Worm (Caenorhabditis elegans) whole organism, L4 larva: ENCODE measurements around the gene pmp-5.
A peak's percentile ranks its signal among the peaks of the same experiment; 100 is the strongest.

ENCODE experiments used
- F26F4.8 ChIP-seq: fragments of 200-800 bp; sonication (Bioruptor generic); conservative IDR thresholded peaks from 2 replicates; pipeline ENCODE4 v1.3.6; 2022; ENCODE audit warnings: missing genetic modification characterization, missing compliant biosample characterization
- R02D3.7 ChIP-seq: fragments of 150-350 bp; sonication (generic microtip); optimal IDR thresholded peaks from 3 replicates; lab custom pipeline; 2014; ENCODE audit warnings: missing biosample characterization, missing genetic modification characterization
- T26A8.4 ChIP-seq: fragments of 200-800 bp; sonication (Bioruptor generic); IDR thresholded peaks from 2 replicates; pipeline ENCODE4 v1.3.6; 2022; ENCODE audit warnings: missing genetic modification characterization, missing compliant biosample characterization
- ceh-28 ChIP-seq: fragments of 150-350 bp; optimal IDR thresholded peaks from 2 replicates; lab custom pipeline; 2014; ENCODE audit warnings: missing biosample characterization, missing genetic modification reagents, missing genetic modification characterization
- ceh-32 ChIP-seq: sonication (generic microtip); optimal IDR thresholded peaks from 2 replicates; lab custom pipeline; 2016; ENCODE audit warnings: mild to moderate bottlenecking, missing genetic modification characterization, missing compliant biosample characterization; ENCODE audit not compliant: poor library complexity
- ces-1 ChIP-seq: fragments of 150-350 bp; sonication (generic microtip); optimal IDR thresholded peaks from 4 replicates; lab custom pipeline; 2014; ENCODE audit warnings: missing biosample characterization, missing genetic modification reagents, missing genetic modification characterization
- duxl-1 ChIP-seq: sonication (generic microtip); optimal IDR thresholded peaks from 2 replicates; lab custom pipeline; 2016; ENCODE audit warnings: mild to moderate bottlenecking, missing genetic modification characterization, moderate library complexity, missing compliant biosample characterization; ENCODE audit not compliant: poor library complexity
- dve-1 ChIP-seq: sonication (generic microtip); optimal IDR thresholded peaks from 2 replicates; lab custom pipeline; 2017; ENCODE audit warnings: antibody characterized with exemption, mild to moderate bottlenecking, missing genetic modification characterization, missing compliant biosample characterization; ENCODE audit not compliant: insufficient read depth
- egl-27 ChIP-seq: sonication (generic microtip); optimal IDR thresholded peaks from 3 replicates; lab custom pipeline; 2017; ENCODE audit warnings: missing biosample characterization, missing genetic modification reagents, missing genetic modification characterization
- gei-8 ChIP-seq: fragments of 200-800 bp; sonication (Bioruptor generic); optimal IDR thresholded peaks from 2 replicates; lab custom pipeline; 2018; ENCODE audit warnings: mild to moderate bottlenecking, missing genetic modification characterization, missing compliant biosample characterization
- lim-7 ChIP-seq: fragments of 200-800 bp; sonication (Bioruptor generic); IDR thresholded peaks from 2 replicates; pipeline ENCODE4 v1.3.6; 2022; ENCODE audit warnings: missing genetic modification characterization, missing compliant biosample characterization
- lin-39 ChIP-seq: fragments of 150-350 bp; optimal IDR thresholded peaks from 2 replicates; lab custom pipeline; 2014; ENCODE audit warnings: missing biosample characterization, missing genetic modification reagents, missing genetic modification characterization
- mxl-2 ChIP-seq: fragments of 200-800 bp; sonication (Bioruptor generic); conservative IDR thresholded peaks from 2 replicates; pipeline ENCODE4 v1.3.6; 2022; ENCODE audit warnings: missing genetic modification reagents, missing genetic modification characterization, missing compliant biosample characterization
- nhr-102 ChIP-seq: sonication (generic microtip); optimal IDR thresholded peaks from 2 replicates; lab custom pipeline; 2016; ENCODE audit warnings: mild to moderate bottlenecking, missing genetic modification characterization, moderate library complexity, missing compliant biosample characterization
- nhr-111 ChIP-seq: fragments of 200-800 bp; sonication (Bioruptor generic); optimal IDR thresholded peaks from 2 replicates; lab custom pipeline; 2018; ENCODE audit warnings: mild to moderate bottlenecking, missing genetic modification characterization, missing compliant biosample characterization
- nhr-6 ChIP-seq: fragments of 150-350 bp; optimal IDR thresholded peaks from 2 replicates; lab custom pipeline; 2014; ENCODE audit warnings: missing biosample characterization, missing genetic modification characterization
- sdz-12 ChIP-seq: fragments of 200-800 bp; sonication (Bioruptor generic); optimal IDR thresholded peaks from 2 replicates; lab custom pipeline; 2018; ENCODE audit warnings: mild to moderate bottlenecking, missing genetic modification characterization, missing compliant biosample characterization
- spr-3 ChIP-seq: fragments of 200-800 bp; sonication (Bioruptor generic); optimal IDR thresholded peaks from 2 replicates; lab custom pipeline; 2018; ENCODE audit warnings: mild to moderate bottlenecking, missing genetic modification characterization, missing compliant biosample characterization
- vab-7 ChIP-seq: fragments of 200-800 bp; sonication (Bioruptor generic); IDR thresholded peaks from 2 replicates; pipeline ENCODE4 v1.3.6; 2022; ENCODE audit warnings: missing genetic modification reagents, missing genetic modification characterization, missing compliant biosample characterization
- ztf-11 ChIP-seq: fragments of 150-350 bp; optimal IDR thresholded peaks from 2 replicates; lab custom pipeline; 2014; ENCODE audit warnings: missing biosample characterization, missing genetic modification characterization

Gene pmp-5

ce11 chrV:6614152-6614734, 51.4 kb downstream of the pmp-5 start, which contains the start of gene cpr-4 (continued):
- TF ChIP-seq gei-8 (GFP tag; lab: Kevin White, UChicago) (no peak), ceh-28 (no peak), T26A8.4 (GFP tag; lab: Robert Waterston, UW) (no peak), sdz-12 (GFP tag; lab: Kevin White, UChicago) (no peak), lim-7 (no peak), ceh-32 (no peak), mxl-2 (no peak), nhr-6 (tag; lab: Kevin White, UChicago) (no peak), dve-1 (tag; lab: Kevin White, UChicago) (peak; percentile 95), spr-3 (GFP tag; lab: Kevin White, UChicago) (no peak), nhr-111 (GFP tag; lab: Kevin White, UChicago) (no peak), vab-7 (GFP tag; lab: Robert Waterston, UW) (no peak), nhr-102 (tag; lab: Kevin White, UChicago) (peak; percentile 74), lin-39 (tag; lab: Kevin White, UChicago) (no peak), egl-27 (tag; lab: Kevin White, UChicago) (no peak), ces-1 (no peak), F26F4.8 (GFP tag; lab: Robert Waterston, UW) (no peak), R02D3.7 (tag; lab: Kevin White, UChicago) (no peak), ztf-11 (tag; lab: Kevin White, UChicago) (no peak), duxl-1 (tag; lab: Kevin White, UChicago) (no peak)
